Fruit fly (Drosophila melanogaster) Kc167 (cell line): Measurements from ENCODE around the gene Pits.

ENCODE experiments used
- h ChIP-seq: fragments of >200 bp; optimal IDR thresholded peaks from 3 replicates; lab custom pipeline; 2018; ENCODE audit warnings: missing external identifiers
- insv ChIP-seq: fragments of >200 bp; optimal IDR thresholded peaks from 3 replicates; lab custom pipeline; 2018; ENCODE audit warnings: missing external identifiers
- psq ChIP-seq: fragments of >200 bp; optimal IDR thresholded peaks from 2 replicates; lab custom pipeline; 2017; ENCODE audit warnings: missing external identifiers
- ttk ChIP-seq: sonication (Bioruptor generic); optimal IDR thresholded peaks from 2 replicates; lab custom pipeline; 2017; ENCODE audit warnings: missing external identifiers

DNA sequence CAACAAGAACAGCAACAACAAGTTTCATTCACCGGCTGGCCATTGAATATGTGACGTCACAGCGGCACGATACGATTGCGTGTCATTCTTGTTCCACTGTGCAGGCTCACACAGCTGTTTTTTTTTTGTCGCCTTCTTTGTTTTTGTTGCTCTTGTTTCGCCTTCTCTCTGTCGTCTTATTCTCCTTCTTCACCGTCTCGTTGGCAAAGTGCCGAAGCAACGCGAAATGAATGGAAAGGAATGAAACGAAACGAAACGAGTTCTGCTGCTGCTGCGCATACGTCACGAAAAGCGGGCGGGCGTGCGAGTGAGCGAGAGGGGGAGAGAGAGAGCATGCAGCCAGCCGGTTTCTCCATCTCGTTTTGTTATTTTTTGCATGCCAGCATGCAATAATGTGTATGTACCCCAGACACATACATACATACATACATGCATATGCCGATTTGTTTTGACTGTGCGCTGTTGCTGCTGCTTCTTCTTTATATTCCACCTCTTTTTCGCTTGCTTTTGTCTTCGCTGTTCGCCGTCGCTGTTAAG lies 8.3 kb downstream of the Pits start:
- TF ChIP-seq psq (lab: Kevin White, UChicago) (peak; percentile 32), h (no peak), insv (no peak), ttk (lab: Kevin White, UChicago) (no peak)
